Fruit fly (Drosophila melanogaster) whole organism, wandering third instar larva: Measurements from ENCODE around the gene CG2233.

Source experiments
- Abd-B ChIP-seq: fragments of >200 bp; optimal IDR thresholded peaks from 2 replicates; lab custom pipeline; 2017; ENCODE audit warnings: missing biosample characterization, missing genetic modification characterization
- CG32264 ChIP-seq: fragments of 200-800 bp; sonication (Bioruptor generic); optimal IDR thresholded peaks from 2 replicates; lab custom pipeline; 2016; ENCODE audit warnings: missing biosample characterization, missing genetic modification characterization
- CG9705 ChIP-seq: fragments of 200-800 bp; sonication (Bioruptor generic); optimal IDR thresholded peaks from 2 replicates; lab custom pipeline; 2018; ENCODE audit warnings: missing biosample characterization, mild to moderate bottlenecking, missing genetic modification characterization
- CrebA ChIP-seq: fragments of 200-800 bp; sonication (Bioruptor generic); optimal IDR thresholded peaks from 2 replicates; lab custom pipeline; 2016; ENCODE audit warnings: missing biosample characterization, mild to moderate bottlenecking, missing genetic modification characterization, borderline replicate concordance
- Dfd ChIP-seq: fragments of >200 bp; optimal IDR thresholded peaks from 2 replicates; lab custom pipeline; 2017; ENCODE audit warnings: missing biosample characterization, missing genetic modification characterization
- Dif ChIP-seq: fragments of 200-275, 200-300 bp; sonication (Bioruptor generic); optimal IDR thresholded peaks from 2 replicates; lab custom pipeline; 2018; ENCODE audit warnings: missing biosample characterization, missing genetic modification characterization; ENCODE audit not compliant: partially characterized antibody
- GATAd ChIP-seq: sonication (Bioruptor generic); optimal IDR thresholded peaks from 2 replicates; lab custom pipeline; 2016; ENCODE audit warnings: missing biosample characterization, missing genetic modification characterization
- HLH106 ChIP-seq: fragments of 200-800 bp; optimal IDR thresholded peaks from 3 replicates; lab custom pipeline; 2019; ENCODE audit warnings: missing biosample characterization, mild to moderate bottlenecking, missing genetic modification characterization, moderate library complexity
- Hnf4 ChIP-seq: fragments of 200-800 bp; sonication (Bioruptor generic); optimal IDR thresholded peaks from 2 replicates; lab custom pipeline; 2016; ENCODE audit warnings: missing biosample characterization, mild to moderate bottlenecking, missing genetic modification characterization
- Hr78 ChIP-seq: fragments of >200 bp; optimal IDR thresholded peaks from 2 replicates; lab custom pipeline; 2017; ENCODE audit warnings: missing biosample characterization, missing genetic modification characterization
- Hr83 ChIP-seq: fragments of 200-300 bp; sonication (Bioruptor generic); optimal IDR thresholded peaks from 2 replicates; lab custom pipeline; 2016; ENCODE audit warnings: missing biosample characterization, mild to moderate bottlenecking, missing genetic modification characterization, moderate library complexity; ENCODE audit not compliant: poor library complexity, severe bottlenecking
- Jra ChIP-seq: sonication (Bioruptor generic); optimal IDR thresholded peaks from 2 replicates; lab custom pipeline; 2016; ENCODE audit warnings: missing biosample characterization, missing genetic modification characterization
- Mio ChIP-seq: sonication (Bioruptor generic); optimal IDR thresholded peaks from 2 replicates; lab custom pipeline; 2016; ENCODE audit warnings: missing biosample characterization, missing genetic modification characterization
- Myc ChIP-seq: fragments of >200 bp; optimal IDR thresholded peaks from 2 replicates; lab custom pipeline; 2017
- N ChIP-seq: fragments of >200 bp; optimal IDR thresholded peaks from 2 replicates; lab custom pipeline; 2018; ENCODE audit warnings: missing biosample characterization, missing external identifiers, missing genetic modification characterization
- OdsH ChIP-seq: fragments of 200-800 bp; sonication (Bioruptor generic); optimal IDR thresholded peaks from 2 replicates; lab custom pipeline; 2016; ENCODE audit warnings: missing biosample characterization, mild to moderate bottlenecking, missing genetic modification characterization
- Rel ChIP-seq, 2 experiments: fragments of 200-800 bp; sonication (Bioruptor generic) in 1 of 2; optimal IDR thresholded peaks; 2 replicates in 1 of 2; 3 replicates in 1 of 2; lab custom pipeline; 2016 to 2019; ENCODE audit warnings: mild to moderate bottlenecking in 2 of 2, missing biosample characterization in 2 of 2, missing genetic modification characterization in 2 of 2, moderate library complexity in 1 of 2
- Sp1 ChIP-seq: fragments of 200-800 bp; sonication (Bioruptor generic); optimal IDR thresholded peaks from 3 replicates; lab custom pipeline; 2019; ENCODE audit warnings: missing biosample characterization, mild to moderate bottlenecking, missing genetic modification characterization, moderate library complexity
- Vsx2 ChIP-seq: fragments of 200-300, 225-300 bp; sonication (Bioruptor generic); optimal IDR thresholded peaks from 2 replicates; lab custom pipeline; 2018; ENCODE audit warnings: missing biosample characterization, missing genetic modification characterization; ENCODE audit not compliant: partially characterized antibody
- br ChIP-seq: fragments of 200-800 bp; sonication (Bioruptor generic); optimal IDR thresholded peaks from 2 replicates; lab custom pipeline; 2016; ENCODE audit warnings: missing biosample characterization, missing genetic modification characterization
- brk ChIP-seq: fragments of 200-800 bp; sonication (Bioruptor generic); optimal IDR thresholded peaks from 2 replicates; lab custom pipeline; 2016; ENCODE audit warnings: missing biosample characterization, mild to moderate bottlenecking, missing genetic modification characterization
- dl ChIP-seq, 2 experiments: fragments of 175-275, 200-275 bp in 1 of 2; fragments of 200-275 bp in 1 of 2; sonication (Bioruptor generic); optimal IDR thresholded peaks; lab custom pipeline; 2018; ENCODE audit warnings: mild to moderate bottlenecking in 2 of 2, missing biosample characterization in 2 of 2, missing genetic modification characterization in 2 of 2, moderate library complexity in 2 of 2; ENCODE audit not compliant: partially characterized antibody in 2 of 2, insufficient read depth in 1 of 2
- dmrt93B ChIP-seq: fragments of 200-800 bp; sonication (Bioruptor generic); optimal IDR thresholded peaks from 2 replicates; lab custom pipeline; 2018; ENCODE audit warnings: missing biosample characterization, mild to moderate bottlenecking, missing genetic modification characterization
- dsf ChIP-seq: sonication (Bioruptor generic); optimal IDR thresholded peaks from 2 replicates; lab custom pipeline; 2016; ENCODE audit warnings: missing biosample characterization, missing genetic modification characterization, borderline replicate concordance
- ey ChIP-seq: fragments of 200-800 bp; sonication (Bioruptor generic); optimal IDR thresholded peaks from 2 replicates; lab custom pipeline; 2016; ENCODE audit warnings: missing biosample characterization, missing genetic modification characterization
- foxo ChIP-seq, 2 experiments: fragments of 200-800 bp; sonication (Bioruptor generic); optimal IDR thresholded peaks; 2 replicates in 1 of 2; 3 replicates in 1 of 2; lab custom pipeline; 2016 to 2017; ENCODE audit warnings: missing biosample characterization in 2 of 2, missing genetic modification characterization in 2 of 2
- fru ChIP-seq: fragments of 200-800 bp; sonication (Bioruptor generic); optimal IDR thresholded peaks from 3 replicates; lab custom pipeline; 2016; ENCODE audit warnings: missing biosample characterization, mild to moderate bottlenecking, missing genetic modification characterization
- h ChIP-seq: fragments of 200-800 bp; sonication (Bioruptor generic); optimal IDR thresholded peaks from 3 replicates; lab custom pipeline; 2016; ENCODE audit warnings: missing biosample characterization, mild to moderate bottlenecking, missing genetic modification characterization
- jim ChIP-seq: fragments of 175-275, 200-325 bp; sonication (Bioruptor generic); optimal IDR thresholded peaks from 2 replicates; lab custom pipeline; 2016; ENCODE audit warnings: missing biosample characterization, mild to moderate bottlenecking, missing genetic modification characterization
- lola ChIP-seq: fragments of >200 bp; optimal IDR thresholded peaks from 2 replicates; lab custom pipeline; 2017; ENCODE audit warnings: missing biosample characterization, missing genetic modification characterization
- pan ChIP-seq: fragments of >200 bp; optimal IDR thresholded peaks from 2 replicates; lab custom pipeline; 2017
- psq ChIP-seq: fragments of 200-800 bp; sonication (Bioruptor generic); optimal IDR thresholded peaks from 3 replicates; lab custom pipeline; 2017; ENCODE audit warnings: missing biosample characterization, mild to moderate bottlenecking, missing genetic modification characterization, moderate library complexity
- rgr ChIP-seq: fragments of 200-800 bp; sonication (Bioruptor generic); optimal IDR thresholded peaks from 3 replicates; lab custom pipeline; 2016; ENCODE audit warnings: missing biosample characterization, mild to moderate bottlenecking, missing genetic modification characterization
- sage ChIP-seq: fragments of 200-800 bp; sonication (Bioruptor generic); optimal IDR thresholded peaks from 2 replicates; lab custom pipeline; 2016; ENCODE audit warnings: missing biosample characterization, mild to moderate bottlenecking, missing genetic modification characterization
- sv ChIP-seq: fragments of 200-800 bp; sonication (Bioruptor generic); optimal IDR thresholded peaks from 3 replicates; lab custom pipeline; 2016; ENCODE audit warnings: missing biosample characterization, missing genetic modification characterization
- tai ChIP-seq: sonication (Bioruptor generic); optimal IDR thresholded peaks from 2 replicates; lab custom pipeline; 2016; ENCODE audit warnings: missing biosample characterization, missing genetic modification characterization
- usp ChIP-seq: fragments of >200 bp; optimal IDR thresholded peaks from 2 replicates; lab custom pipeline; 2017; ENCODE audit warnings: missing biosample characterization, missing genetic modification characterization
- woc ChIP-seq: sonication (Bioruptor generic); optimal IDR thresholded peaks from 2 replicates; lab custom pipeline; 2016; ENCODE audit warnings: missing biosample characterization, mild to moderate bottlenecking, missing genetic modification characterization

CG2233 gene

dm6 chrX:8057837-8058445 lies 20.6 kb upstream of the CG2233 start:
- TF ChIP-seq ey (GFP tag; lab: Kevin White, UChicago) (no peak), N (GFP tag; lab: Kevin White, UChicago) (no peak), sv (GFP tag; lab: Kevin White, UChicago) (no peak), woc (GFP tag; lab: Kevin White, UChicago) (no peak), CG9705 (GFP tag; lab: Kevin White, UChicago) (no peak), Hr83 (GFP tag; lab: Kevin White, UChicago) (peak; percentile 43), Dif (GFP tag; lab: Kevin White, UChicago) (peak; percentile 92), dl (GFP tag; optimal IDR thresholded peaks at IDR 0.05; lab: Kevin White, UChicago; ENCODE audit: insufficient read depth in 1 of 2, partially characterized antibody in 2 of 2) (peak; percentile 95 to 96), Myc (lab: Kevin White, UChicago) (no peak), Vsx2 (peak; percentile 74)

- TF ChIP-seq foxo (GFP tag; optimal IDR thresholded peaks at IDR 0.05; lab: Kevin White, UChicago): peak in 1 of 2 experiments; percentile 71
- no peak for TF ChIP-seq Hnf4 (GFP tag; lab: Kevin White, UChicago)
- no peak for TF ChIP-seq lola (GFP tag; lab: Kevin White, UChicago)
- peak; percentile 72 for TF ChIP-seq woc (GFP tag; lab: Kevin White, UChicago)
- peak; percentile 74 for TF ChIP-seq ey (GFP tag; lab: Kevin White, UChicago)
- no peak for TF ChIP-seq Mio (GFP tag; lab: Kevin White, UChicago)
- no peak for TF ChIP-seq Abd-B
- TF ChIP-seq brk (GFP tag; lab: Kevin White, UChicago): no peak
- no peak for TF ChIP-seq Myc (lab: Kevin White, UChicago)
- no peak for TF ChIP-seq Dfd (GFP tag; lab: Kevin White, UChicago)
- TF ChIP-seq CG32264 (GFP tag; lab: Kevin White, UChicago): no peak
- TF ChIP-seq h (GFP tag; lab: Kevin White, UChicago): peak; percentile 59
- no peak for TF ChIP-seq pan (lab: Kevin White, UChicago)
- no peak for TF ChIP-seq GATAd (GFP tag; lab: Kevin White, UChicago)
- no peak for TF ChIP-seq Dif (GFP tag; lab: Kevin White, UChicago)
- TF ChIP-seq sv (GFP tag; lab: Kevin White, UChicago): peak; percentile 72
- TF ChIP-seq Hr83 (GFP tag; lab: Kevin White, UChicago): no peak
- no peak for TF ChIP-seq dl (GFP tag; optimal IDR thresholded peaks at IDR 0.05; lab: Kevin White, UChicago; ENCODE audit: insufficient read depth in 1 of 2, partially characterized antibody in 2 of 2)
- no peak for TF ChIP-seq Jra (GFP tag; lab: Kevin White, UChicago)
- TF ChIP-seq jim (GFP tag; lab: Kevin White, UChicago): no peak
- no peak for TF ChIP-seq CrebA
- TF ChIP-seq HLH106 (tag; lab: Kevin White, UChicago): peak; percentile 74
- TF ChIP-seq Vsx2: no peak
- TF ChIP-seq OdsH (GFP tag; lab: Kevin White, UChicago): peak; percentile 37
- TF ChIP-seq rgr: peak; percentile 53
- TF ChIP-seq dmrt93B (GFP tag; lab: Kevin White, UChicago): peak; percentile 61
- TF ChIP-seq sage: no peak
- no peak for TF ChIP-seq Hr78 (GFP tag; lab: Kevin White, UChicago)
- TF ChIP-seq psq (GFP tag; lab: Kevin White, UChicago): peak; percentile 52
- TF ChIP-seq fru (GFP tag; lab: Kevin White, UChicago): peak; percentile 63
- peak; percentile 69 for TF ChIP-seq br (GFP tag; lab: Kevin White, UChicago)
- TF ChIP-seq Sp1 (GFP tag; lab: Kevin White, UChicago): peak; percentile 74
- no peak for TF ChIP-seq usp (GFP tag; lab: Kevin White, UChicago)
- peak; percentile 62 for TF ChIP-seq CG9705 (GFP tag; lab: Kevin White, UChicago)
- TF ChIP-seq N (GFP tag; lab: Kevin White, UChicago): no peak
- no peak for TF ChIP-seq tai (GFP tag; lab: Kevin White, UChicago)
- TF ChIP-seq dsf (GFP tag; lab: Kevin White, UChicago): no peak
- TF ChIP-seq Rel (GFP tag; optimal IDR thresholded peaks at IDR 0.05; lab: Kevin White, UChicago): no peak
- no peak for TF ChIP-seq Rel (tag; optimal IDR thresholded peaks at IDR 0.05; lab: Kevin White, UChicago)
- TF ChIP-seq, all 38 proteins: peak for 14
These were observed 20.0 kb upstream of the CG2233 start for dm6 chrX:8057299-8057730.
